Fruit fly (Drosophila melanogaster): Measurements from ENCODE around the gene Rpt3R.

The Rpt3R gene

dm6 chr3R:9747272-9747874 lies 8.9 kb downstream of the Rpt3R start, which contains the start of gene CG12948 (continued):
- TF ChIP-seq Fer2 (tag; optimal IDR thresholded peaks at IDR 0.05) (peak; percentile 55), CG8290 (GFP tag; optimal IDR thresholded peaks at IDR 0.05) (peak; percentile 8), CG8290 (tag; optimal IDR thresholded peaks at IDR 0.05) (no peak), pho (GFP tag; optimal IDR thresholded peaks at IDR 0.05) (peak; percentile 40), CG17568 (GFP tag; optimal IDR thresholded peaks at IDR 0.05) (no peak), CG32767 (GFP tag; IDR thresholded peaks at IDR 0.05) (no peak), CG10366 (GFP tag; IDR thresholded peaks at IDR 0.05) (peak; percentile 11; the same call in 1 of the 2 replicates), CG15514 (GFP tag; optimal IDR thresholded peaks at IDR 0.05) (peak; percentile 61), Dad (GFP tag; optimal IDR thresholded peaks at IDR 0.05) (peak; percentile 53), Mad (GFP tag; optimal IDR thresholded peaks at IDR 0.05) (no peak), da (GFP tag; optimal IDR thresholded peaks at IDR 0.05) (no peak), CTCF (GFP tag; optimal IDR thresholded peaks at IDR 0.05) (no peak), CG33557 (GFP tag; optimal IDR thresholded peaks at IDR 0.05) (peak; percentile 60), CG12769 (tag; optimal IDR thresholded peaks at IDR 0.05) (peak; percentile 56), CG17802 (tag; optimal IDR thresholded peaks at IDR 0.05) (no peak), Side (GFP tag; optimal IDR thresholded peaks at IDR 0.05) (peak; percentile 19), CG6175 (GFP tag; IDR thresholded peaks at IDR 0.05) (no peak), yki (optimal IDR thresholded peaks at IDR 0.05) (no peak), Eip74EF (GFP tag; optimal IDR thresholded peaks at IDR 0.05) (no peak), trh (GFP tag; optimal IDR thresholded peaks at IDR 0.05) (no peak), CG30403 (GFP tag; optimal IDR thresholded peaks at IDR 0.05) (peak; percentile 72), fd64A (GFP tag; optimal IDR thresholded peaks at IDR 0.05) (peak; percentile 4), fu2 (GFP tag; optimal IDR thresholded peaks at IDR 0.05) (peak; percentile 3), Elba2 (GFP tag; optimal IDR thresholded peaks at IDR 0.05) (no peak), eve (GFP tag; optimal IDR thresholded peaks at IDR 0.05) (no peak), ato (GFP tag; IDR thresholded peaks at IDR 0.05; ENCODE audit: partially characterized antibody) (peak; percentile 63; the same call in 1 of the 2 replicates), Awh (GFP tag; IDR thresholded peaks at IDR 0.05) (no peak), nau (GFP tag; optimal IDR thresholded peaks at IDR 0.05) (no peak), jumu (GFP tag; optimal IDR thresholded peaks at IDR 0.05) (peak; percentile 10), CG10147 (GFP tag; optimal IDR thresholded peaks at IDR 0.05) (no peak), Spps (tag; optimal IDR thresholded peaks at IDR 0.05) (peak; percentile 4), CG18599 (GFP tag; optimal IDR thresholded peaks at IDR 0.05) (no peak), YL-1 (GFP tag; optimal IDR thresholded peaks at IDR 0.05) (peak; percentile 45), cad (GFP tag; optimal IDR thresholded peaks at IDR 0.05) (no peak), ham (GFP tag; IDR thresholded peaks at IDR 0.05) (no peak), lbe (GFP tag; optimal IDR thresholded peaks at IDR 0.05) (peak; percentile 64), dmrt11E (tag; optimal IDR thresholded peaks at IDR 0.05) (peak; percentile 46), Bdp1 (GFP tag; optimal IDR thresholded peaks at IDR 0.05) (peak; percentile 23), unc-4 (GFP tag; IDR thresholded peaks at IDR 0.05; ENCODE audit: partially characterized antibody) (peak; percentile 94), sima (GFP tag; optimal IDR thresholded peaks at IDR 0.05) (no peak), zen (tag; optimal IDR thresholded peaks at IDR 0.05) (no peak), Xrp1 (GFP tag; IDR thresholded peaks at IDR 0.05) (peak; percentile 56), BtbVII (GFP tag; optimal IDR thresholded peaks at IDR 0.05) (peak; percentile 32), ind (GFP tag; optimal IDR thresholded peaks at IDR 0.05) (peak; percentile 45), Usf (GFP tag; optimal IDR thresholded peaks at IDR 0.05) (no peak), HLH4C (GFP tag; IDR thresholded peaks at IDR 0.05; ENCODE audit: partially characterized antibody) (peak; percentile 79), gsb (GFP tag; IDR thresholded peaks at IDR 0.05) (no peak), unpg (GFP tag; optimal IDR thresholded peaks at IDR 0.05) (no peak), CG15073 (GFP tag; optimal IDR thresholded peaks at IDR 0.05) (no peak), Optix (GFP tag; IDR thresholded peaks at IDR 0.05) (no peak), CG12744 (GFP tag; optimal IDR thresholded peaks at IDR 0.05) (no peak), tin (GFP tag; optimal IDR thresholded peaks at IDR 0.05) (peak; percentile 50)
